Worm (Caenorhabditis elegans) whole organism, L4 larva: ENCODE results near the gene B0334.4.
A peak's percentile ranks its signal among the peaks of the same experiment; 100 is the strongest.

Source experiments
- D1046.2 ChIP-seq: fragments of 200-800 bp; sonication (Bioruptor generic); IDR thresholded peaks from 2 replicates; pipeline ENCODE4 v1.3.6; 2022; ENCODE audit warnings: missing genetic modification characterization, missing compliant biosample characterization
- F10B5.3 ChIP-seq: sonication (generic microtip); optimal IDR thresholded peaks from 2 replicates; lab custom pipeline; 2016; ENCODE audit warnings: mild to moderate bottlenecking, missing genetic modification characterization, missing compliant biosample characterization
- F26F4.8 ChIP-seq: fragments of 200-800 bp; sonication (Bioruptor generic); conservative IDR thresholded peaks from 2 replicates; pipeline ENCODE4 v1.3.6; 2022; ENCODE audit warnings: missing genetic modification characterization, missing compliant biosample characterization
- R02D3.7 ChIP-seq: fragments of 150-350 bp; sonication (generic microtip); optimal IDR thresholded peaks from 3 replicates; lab custom pipeline; 2014; ENCODE audit warnings: missing biosample characterization, missing genetic modification characterization
- T20F7.1 ChIP-seq: fragments of 200-800 bp; sonication (Bioruptor generic); optimal IDR thresholded peaks from 2 replicates; lab custom pipeline; 2018; ENCODE audit warnings: mild to moderate bottlenecking, missing genetic modification characterization, missing compliant biosample characterization
- Y105C5A.15 ChIP-seq: fragments of 200-800 bp; sonication (Bioruptor generic); IDR thresholded peaks from 2 replicates; pipeline ENCODE4 v1.3.6; 2022; ENCODE audit warnings: missing genetic modification characterization, missing compliant biosample characterization
- Y48G9A.11 ChIP-seq: fragments of 200-800 bp; sonication (Bioruptor generic); IDR thresholded peaks from 2 replicates; pipeline ENCODE4 v1.3.6; 2022; ENCODE audit warnings: missing genetic modification reagents, missing genetic modification characterization, missing compliant biosample characterization
- Y5F2A.4 ChIP-seq: fragments of 200-800 bp; sonication (Bioruptor generic); optimal IDR thresholded peaks from 2 replicates; lab custom pipeline; 2018; ENCODE audit warnings: mild to moderate bottlenecking, missing genetic modification characterization, missing compliant biosample characterization
- ZK337.2 ChIP-seq: fragments of 200-800 bp; sonication (Bioruptor generic); IDR thresholded peaks from 2 replicates; pipeline ENCODE4 v1.3.6; 2022; ENCODE audit warnings: missing genetic modification reagents, missing genetic modification characterization, missing compliant biosample characterization
- arid-1 ChIP-seq: fragments of 200-800 bp; sonication (Bioruptor generic); conservative IDR thresholded peaks from 2 replicates; pipeline ENCODE4 v1.3.6; 2022; ENCODE audit warnings: missing genetic modification reagents, missing genetic modification characterization, missing compliant biosample characterization
- ceh-20 ChIP-seq: fragments of 200-800 bp; sonication (Bioruptor generic); IDR thresholded peaks from 2 replicates; pipeline ENCODE4 v1.3.6; 2022; ENCODE audit warnings: missing genetic modification reagents, missing genetic modification characterization, missing compliant biosample characterization
- ceh-62 ChIP-seq: sonication (generic microtip); optimal IDR thresholded peaks from 2 replicates; lab custom pipeline; 2017; ENCODE audit warnings: missing biosample characterization, missing genetic modification characterization
- ctbp-1 ChIP-seq: fragments of 200-800 bp; sonication (Bioruptor generic); IDR thresholded peaks from 2 replicates; pipeline ENCODE4 v1.3.6; 2022; ENCODE audit warnings: missing genetic modification reagents, missing genetic modification characterization, missing compliant biosample characterization
- daf-16 ChIP-seq, 3 experiments: sonication (generic microtip); optimal IDR thresholded peaks; 2 replicates each; lab custom pipeline; 2016 to 2017; ENCODE audit warnings: missing genetic modification characterization in 3 of 3, missing genetic modification reagents in 3 of 3, mild to moderate bottlenecking in 2 of 3, missing compliant biosample characterization in 2 of 3, missing biosample characterization in 1 of 3, moderate library complexity in 1 of 3
- daf-19 ChIP-seq: fragments of 200-800 bp; sonication (Bioruptor generic); conservative IDR thresholded peaks from 2 replicates; pipeline ENCODE4 v1.3.6; 2022; ENCODE audit warnings: missing genetic modification characterization, missing compliant biosample characterization
- daf-8 ChIP-seq: fragments of 200-800 bp; sonication (Bioruptor generic); IDR thresholded peaks from 2 replicates; pipeline ENCODE4 v1.3.6; 2022; ENCODE audit warnings: missing genetic modification characterization, missing compliant biosample characterization
- dmd-6 ChIP-seq: fragments of 200-800 bp; sonication (Bioruptor generic); IDR thresholded peaks from 2 replicates; pipeline ENCODE4 v1.3.6; 2022; ENCODE audit warnings: missing genetic modification reagents, missing genetic modification characterization, missing compliant biosample characterization
- dmd-8 ChIP-seq: fragments of 200-800 bp; sonication (Bioruptor generic); IDR thresholded peaks from 2 replicates; pipeline ENCODE4 v1.3.6; 2022; ENCODE audit warnings: missing genetic modification characterization, missing compliant biosample characterization
- dmd-9 ChIP-seq: fragments of 200-800 bp; sonication (Bioruptor generic); IDR thresholded peaks from 2 replicates; pipeline ENCODE4 v1.3.6; 2022; ENCODE audit warnings: missing genetic modification reagents, missing genetic modification characterization, missing compliant biosample characterization
- dve-1 ChIP-seq: sonication (generic microtip); optimal IDR thresholded peaks from 2 replicates; lab custom pipeline; 2017; ENCODE audit warnings: antibody characterized with exemption, mild to moderate bottlenecking, missing genetic modification characterization, missing compliant biosample characterization; ENCODE audit not compliant: insufficient read depth
- egl-43 ChIP-seq: fragments of 200-800 bp; sonication (Bioruptor generic); IDR thresholded peaks from 2 replicates; pipeline ENCODE4 v1.3.6; 2022; ENCODE audit warnings: missing genetic modification reagents, missing genetic modification characterization, missing compliant biosample characterization
- fos-1 ChIP-seq: fragments of 150-350 bp; optimal IDR thresholded peaks from 2 replicates; lab custom pipeline; 2014; ENCODE audit warnings: missing biosample characterization, missing genetic modification characterization
- hlh-11 ChIP-seq: fragments of 200-800 bp; sonication (Bioruptor generic); optimal IDR thresholded peaks from 2 replicates; lab custom pipeline; 2018; ENCODE audit warnings: mild to moderate bottlenecking, missing genetic modification characterization, missing compliant biosample characterization
- hmg-1.1 ChIP-seq: fragments of 200-800 bp; sonication (Bioruptor generic); IDR thresholded peaks from 2 replicates; pipeline ENCODE4 v1.3.6; 2022; ENCODE audit warnings: missing genetic modification reagents, missing genetic modification characterization, missing compliant biosample characterization
- jun-1 ChIP-seq: fragments of 150-350 bp; optimal IDR thresholded peaks from 2 replicates; lab custom pipeline; 2014; ENCODE audit warnings: missing biosample characterization, missing genetic modification reagents, missing genetic modification characterization
- lim-7 ChIP-seq: fragments of 200-800 bp; sonication (Bioruptor generic); IDR thresholded peaks from 2 replicates; pipeline ENCODE4 v1.3.6; 2022; ENCODE audit warnings: missing genetic modification characterization, missing compliant biosample characterization
- lin-1 ChIP-seq: fragments of 200-800 bp; sonication (Bioruptor generic); IDR thresholded peaks from 2 replicates; pipeline ENCODE4 v1.3.6; 2022; ENCODE audit warnings: missing genetic modification reagents, missing genetic modification characterization, missing compliant biosample characterization
- lin-13 ChIP-seq: fragments of 150-350 bp; optimal IDR thresholded peaks from 2 replicates; lab custom pipeline; 2014; ENCODE audit warnings: missing biosample characterization, missing genetic modification reagents, missing genetic modification characterization
- lin-15B ChIP-seq: fragments of 150-350 bp; sonication (generic microtip); optimal IDR thresholded peaks from 3 replicates; lab custom pipeline; 2014; ENCODE audit warnings: missing biosample characterization, missing genetic modification characterization
- lin-38 ChIP-seq: fragments of 200-800 bp; sonication (Bioruptor generic); IDR thresholded peaks from 2 replicates; pipeline ENCODE4 v1.3.6; 2022; ENCODE audit warnings: missing genetic modification reagents, missing genetic modification characterization, missing compliant biosample characterization
- lir-3 ChIP-seq: sonication (generic microtip); optimal IDR thresholded peaks from 2 replicates; lab custom pipeline; 2016; ENCODE audit warnings: mild to moderate bottlenecking, missing genetic modification characterization, missing compliant biosample characterization
- lsy-2 ChIP-seq, 2 experiments: fragments of 150-350 bp in 1 of 2; sonication (generic microtip) in 1 of 2; optimal IDR thresholded peaks; 2 replicates each; lab custom pipeline; 2014 to 2017; ENCODE audit warnings: missing biosample characterization in 2 of 2, missing genetic modification characterization in 2 of 2
- mdl-1 ChIP-seq, 2 experiments: fragments of 150-350 bp in 1 of 2; sonication (generic microtip) in 1 of 2; optimal IDR thresholded peaks; 2 replicates each; lab custom pipeline; 2014 to 2017; ENCODE audit warnings: missing biosample characterization in 2 of 2, missing genetic modification characterization in 2 of 2
- mdt-29 ChIP-seq: fragments of 200-800 bp; sonication (Bioruptor generic); IDR thresholded peaks from 2 replicates; pipeline ENCODE4 v1.3.6; 2022; ENCODE audit warnings: missing genetic modification reagents, missing genetic modification characterization, missing compliant biosample characterization
- mep-1 ChIP-seq: fragments of 150-350 bp; sonication (generic microtip); optimal IDR thresholded peaks from 3 replicates; lab custom pipeline; 2014; ENCODE audit warnings: missing biosample characterization, missing genetic modification characterization
- mxl-2 ChIP-seq: fragments of 200-800 bp; sonication (Bioruptor generic); conservative IDR thresholded peaks from 2 replicates; pipeline ENCODE4 v1.3.6; 2022; ENCODE audit warnings: missing genetic modification reagents, missing genetic modification characterization, missing compliant biosample characterization
- nhr-10 ChIP-seq: fragments of 150-350 bp; optimal IDR thresholded peaks from 2 replicates; lab custom pipeline; 2014; ENCODE audit warnings: missing biosample characterization, missing genetic modification characterization
- nhr-28 ChIP-seq: fragments of 150-350 bp; optimal IDR thresholded peaks from 2 replicates; lab custom pipeline; 2014; ENCODE audit warnings: missing biosample characterization, missing genetic modification characterization
- nhr-42 ChIP-seq: fragments of 200-800 bp; sonication (Bioruptor generic); IDR thresholded peaks from 2 replicates; pipeline ENCODE4 v1.3.6; 2022; ENCODE audit warnings: missing genetic modification characterization, missing compliant biosample characterization
- nhr-48 ChIP-seq: sonication (generic microtip); optimal IDR thresholded peaks from 2 replicates; lab custom pipeline; 2016; ENCODE audit warnings: mild to moderate bottlenecking, missing genetic modification characterization, missing compliant biosample characterization
- nhr-6 ChIP-seq: fragments of 150-350 bp; optimal IDR thresholded peaks from 2 replicates; lab custom pipeline; 2014; ENCODE audit warnings: missing biosample characterization, missing genetic modification characterization
- nhr-76 ChIP-seq: fragments of 150-350 bp; optimal IDR thresholded peaks from 2 replicates; lab custom pipeline; 2014; ENCODE audit warnings: missing biosample characterization, missing genetic modification characterization
- nhr-77 ChIP-seq: fragments of 150-350 bp; optimal IDR thresholded peaks from 2 replicates; lab custom pipeline; 2014; ENCODE audit warnings: missing biosample characterization, missing genetic modification characterization
- php-3 ChIP-seq: fragments of 200-800 bp; sonication (Bioruptor generic); IDR thresholded peaks from 2 replicates; pipeline ENCODE4 v1.3.6; 2022; ENCODE audit warnings: missing genetic modification reagents, missing genetic modification characterization, missing compliant biosample characterization
- saeg-2 ChIP-seq: fragments of 200-800 bp; sonication (Bioruptor generic); IDR thresholded peaks from 2 replicates; pipeline ENCODE4 v1.3.6; 2022; ENCODE audit warnings: missing genetic modification reagents, missing genetic modification characterization, missing compliant biosample characterization
- tag-97 ChIP-seq: fragments of 200-800 bp; sonication (Bioruptor generic); IDR thresholded peaks from 2 replicates; pipeline ENCODE4 v1.3.6; 2022; ENCODE audit warnings: missing genetic modification characterization, missing compliant biosample characterization
- unc-130 ChIP-seq: sonication (generic microtip); optimal IDR thresholded peaks from 2 replicates; lab custom pipeline; 2016; ENCODE audit warnings: missing genetic modification reagents, missing genetic modification characterization, missing compliant biosample characterization
- unc-39 ChIP-seq: sonication (generic microtip); optimal IDR thresholded peaks from 2 replicates; lab custom pipeline; 2017; ENCODE audit warnings: missing biosample characterization, missing genetic modification characterization
- unc-62 ChIP-seq, 3 experiments: fragments of 150-350 bp in 1 of 3; sonication (generic microtip); optimal IDR thresholded peaks in 2 of 3; peaks in 1 of 3; 1 replicate in 1 of 3; 2 replicates in 2 of 3; lab custom pipeline; 2014 to 2017; ENCODE audit warnings: missing biosample characterization in 3 of 3, missing genetic modification characterization in 3 of 3, missing genetic modification reagents in 3 of 3, missing genotype in 1 of 3
- zag-1 ChIP-seq: fragments of 150-350 bp; optimal IDR thresholded peaks from 2 replicates; lab custom pipeline; 2014; ENCODE audit warnings: missing biosample characterization, missing genetic modification characterization
- zfp-2 ChIP-seq: sonication (generic microtip); optimal IDR thresholded peaks from 2 replicates; lab custom pipeline; 2016; ENCODE audit warnings: mild to moderate bottlenecking, missing genetic modification characterization, missing compliant biosample characterization
- zip-2 ChIP-seq: fragments of 150-350 bp; optimal IDR thresholded peaks from 2 replicates; lab custom pipeline; 2014; ENCODE audit warnings: missing biosample characterization, missing genetic modification characterization

The B0334.4 gene

DNA sequence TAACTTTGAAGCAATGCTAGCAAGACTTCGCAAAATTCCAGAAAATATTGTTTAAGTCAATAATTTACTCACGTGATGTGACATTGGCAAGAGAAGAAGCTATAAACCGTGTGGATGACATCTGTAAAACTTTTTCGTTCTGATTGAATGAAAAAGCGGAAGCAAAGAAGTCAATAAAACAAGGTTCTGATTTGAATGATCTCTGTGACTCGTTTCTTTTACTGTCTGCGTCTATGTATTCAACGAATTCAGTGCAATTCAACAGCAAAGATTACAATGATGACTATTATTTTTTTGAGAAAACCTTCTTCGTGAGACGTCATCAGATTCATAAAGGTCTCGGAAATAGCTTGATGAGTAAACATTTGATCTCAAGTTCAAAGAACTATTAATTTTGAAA lies 2.6 kb upstream of the B0334.4 start, which contains the start of gene hacl-1:
Gene hacl-1 (minus strand): TSS at position 121 of the 400 bp plus-strand sequence.
- TF ChIP-seq jun-1 (tag; lab: Kevin White, UChicago) (peak; percentile 35), mep-1 (tag; lab: Kevin White, UChicago) (peak; percentile 41), Y5F2A.4 (GFP tag; lab: Kevin White, UChicago) (no peak), zfp-2 (tag; lab: Kevin White, UChicago) (no peak), php-3 (GFP tag; lab: Robert Waterston, UW) (no peak), lin-38 (GFP tag; lab: Robert Waterston, UW) (no peak), nhr-10 (no peak), Y105C5A.15 (GFP tag; lab: Robert Waterston, UW) (no peak), lin-1 (no peak), dmd-8 (no peak), lir-3 (tag; lab: Kevin White, UChicago) (no peak), zag-1 (no peak), lin-15B (no peak), nhr-28 (tag; lab: Kevin White, UChicago) (peak; percentile 46), R02D3.7 (tag; lab: Kevin White, UChicago) (no peak), mxl-2 (GFP tag; lab: Robert Waterston, UW) (no peak), F10B5.3 (tag; lab: Kevin White, UChicago) (no peak), ZK337.2 (GFP tag; lab: Robert Waterston, UW) (no peak), nhr-77 (tag; lab: Kevin White, UChicago) (peak; percentile 9), Y48G9A.11 (no peak), zip-2 (tag; lab: Kevin White, UChicago) (no peak), dmd-9 (no peak), fos-1 (tag; lab: Kevin White, UChicago) (no peak), T20F7.1 (no peak), unc-62 (GFP tag; optimal IDR thresholded peaks at IDR 0.05 in 1 of 2; lab: Kevin White, UChicago) (peak in 1 of 2 experiments; percentile 69), unc-62 (tag; optimal IDR thresholded peaks at IDR 0.05; lab: Kevin White, UChicago) (no peak), tag-97 (GFP tag; lab: Robert Waterston, UW) (no peak), saeg-2 (no peak), nhr-42 (GFP tag; lab: Robert Waterston, UW) (no peak), dmd-6 (GFP tag; lab: Robert Waterston, UW) (peak; percentile 64), hmg-1.1 (GFP tag; lab: Robert Waterston, UW) (0 out of 2 replicates have a peak, but pooled peaks have one; percentile 7), hlh-11 (tag; lab: Kevin White, UChicago) (peak; percentile 57), daf-19 (GFP tag; lab: Robert Waterston, UW) (no peak), D1046.2 (no peak), mdl-1 (tag; optimal IDR thresholded peaks at IDR 0.05; lab: Kevin White, UChicago) (no peak), dve-1 (tag; lab: Kevin White, UChicago) (peak; percentile 71), mdt-29 (no peak), lin-13 (GFP tag; lab: Kevin White, UChicago) (peak; percentile 15), unc-130 (no peak), lsy-2 (tag; optimal IDR thresholded peaks at IDR 0.05; lab: Kevin White, UChicago) (peak in 1 of 2 experiments; percentile 56), egl-43 (no peak), arid-1 (no peak), ctbp-1 (GFP tag; lab: Robert Waterston, UW) (no peak), F26F4.8 (GFP tag; lab: Robert Waterston, UW) (no peak), nhr-76 (tag; lab: Kevin White, UChicago) (no peak), nhr-48 (tag; lab: Kevin White, UChicago) (peak; percentile 48), nhr-6 (no peak), unc-39 (no peak), daf-8 (no peak), lim-7 (no peak), daf-16 (GFP tag; optimal IDR thresholded peaks at IDR 0.05; lab: Kevin White, UChicago) (no peak), daf-16 (tag; optimal IDR thresholded peaks at IDR 0.05; lab: Kevin White, UChicago) (peak; percentile 19), ceh-20 (GFP tag; lab: Robert Waterston, UW) (no peak), ceh-62 (tag; lab: Kevin White, UChicago) (no peak)
